Worm (Caenorhabditis elegans) whole organism, early embryonic: Measurements from ENCODE around the gene Y41D4A.6.

Experiments
- F13C5.2 ChIP-seq: sonication (generic microtip); optimal IDR thresholded peaks from 2 replicates; lab custom pipeline; 2017; ENCODE audit warnings: mild to moderate bottlenecking, missing genetic modification characterization, inconsistent platforms, missing compliant biosample characterization
- ama-1 ChIP-seq: fragments of 150-350 bp; optimal IDR thresholded peaks from 2 replicates; lab custom pipeline; 2014
- ets-7 ChIP-seq: sonication (generic microtip); optimal IDR thresholded peaks from 2 replicates; lab custom pipeline; 2016; ENCODE audit warnings: missing genotype, missing genetic modification characterization, missing compliant biosample characterization
- hnd-1 ChIP-seq: sonication (generic microtip); optimal IDR thresholded peaks from 2 replicates; lab custom pipeline; 2016; ENCODE audit warnings: missing genetic modification characterization, missing compliant biosample characterization
- pes-1 ChIP-seq: fragments of 200-800 bp; sonication (Bioruptor generic); IDR thresholded peaks from 2 replicates; pipeline ENCODE4 v1.3.6; 2022; ENCODE audit warnings: missing genetic modification reagents, missing genetic modification characterization, missing compliant biosample characterization
- sea-1 ChIP-seq: fragments of 200-800 bp; sonication (Bioruptor generic); conservative IDR thresholded peaks from 2 replicates; pipeline ENCODE4 v1.3.6; 2022; ENCODE audit warnings: missing genetic modification characterization, missing compliant biosample characterization
- tbx-11 ChIP-seq: fragments of 200-800 bp; sonication (Bioruptor generic); IDR thresholded peaks from 2 replicates; pipeline ENCODE4 v1.3.6; 2022; ENCODE audit warnings: missing genetic modification characterization, missing compliant biosample characterization
- tbx-37 ChIP-seq: fragments of 200-800 bp; sonication (Bioruptor generic); conservative IDR thresholded peaks from 2 replicates; pipeline ENCODE4 v1.3.6; 2022; ENCODE audit warnings: missing genetic modification reagents, missing genetic modification characterization, missing compliant biosample characterization
- tra-4 ChIP-seq: sonication (generic microtip); optimal IDR thresholded peaks from 2 replicates; lab custom pipeline; 2017; ENCODE audit warnings: missing genetic modification characterization, missing compliant biosample characterization

- no peak for TF ChIP-seq tra-4 (tag; lab: Kevin White, UChicago)
- no peak for TF ChIP-seq ama-1 (lab: Kevin White, UChicago)
- no peak for TF ChIP-seq sea-1 (GFP tag; lab: Robert Waterston, UW)
- TF ChIP-seq tbx-37 (GFP tag; lab: Robert Waterston, UW) = no peak
- no peak for TF ChIP-seq pes-1 (GFP tag; lab: Robert Waterston, UW)
- TF ChIP-seq hnd-1 (tag; lab: Kevin White, UChicago) = no peak
- TF ChIP-seq tbx-11 (GFP tag; lab: Robert Waterston, UW) = no peak
- TF ChIP-seq ets-7 (tag; lab: Kevin White, UChicago) = no peak
- TF ChIP-seq F13C5.2 (tag; lab: Kevin White, UChicago) = no peak
Measured at ce11 chrIV:1790677-1791076, 45.4 kb upstream of the Y41D4A.6 start.
